Worm (Caenorhabditis elegans) whole organism, mixed stage, embryonic: ENCODE measurements around the gene B0416.10.

Experiments used
- M03D4.4 ChIP-seq: sonication (generic microtip); optimal IDR thresholded peaks from 2 replicates; lab custom pipeline; 2017; ENCODE audit warnings: mild to moderate bottlenecking, missing genetic modification characterization, missing compliant biosample characterization
- bed-3 ChIP-seq: fragments of 200-800 bp; sonication (Bioruptor generic); optimal IDR thresholded peaks from 3 replicates; lab custom pipeline; 2018; ENCODE audit warnings: mild to moderate bottlenecking, missing genetic modification characterization, moderate library complexity, missing compliant biosample characterization
- ceh-39 ChIP-seq: fragments of 150-350 bp; optimal IDR thresholded peaks from 2 replicates; lab custom pipeline; 2014; ENCODE audit warnings: missing biosample characterization, missing genetic modification characterization
- ceh-43 ChIP-seq: fragments of 200-800 bp; sonication (Bioruptor generic); optimal IDR thresholded peaks from 2 replicates; lab custom pipeline; 2018; ENCODE audit warnings: mild to moderate bottlenecking, missing genetic modification characterization, moderate library complexity, missing compliant biosample characterization
- ceh-83 ChIP-seq: fragments of 200-800 bp; sonication (Bioruptor generic); optimal IDR thresholded peaks from 2 replicates; lab custom pipeline; 2018; ENCODE audit warnings: mild to moderate bottlenecking, missing genetic modification characterization, missing compliant biosample characterization
- ces-1 ChIP-seq: fragments of 150-350 bp; optimal IDR thresholded peaks from 2 replicates; lab custom pipeline; 2014; ENCODE audit warnings: missing biosample characterization, missing genetic modification reagents, missing genetic modification characterization
- cnd-1 ChIP-seq: fragments of 200-800 bp; sonication (Bioruptor generic); optimal IDR thresholded peaks from 2 replicates; lab custom pipeline; 2018; ENCODE audit warnings: mild to moderate bottlenecking, missing genetic modification characterization, missing compliant biosample characterization
- drap-1 ChIP-seq: fragments of 200-800 bp; sonication (Bioruptor generic); optimal IDR thresholded peaks from 3 replicates; lab custom pipeline; 2018; ENCODE audit warnings: mild to moderate bottlenecking, missing genetic modification characterization, missing compliant biosample characterization
- elt-1 ChIP-seq: sonication (generic microtip); optimal IDR thresholded peaks from 2 replicates; lab custom pipeline; 2017; ENCODE audit warnings: missing genetic modification characterization, mild to moderate bottlenecking, missing compliant biosample characterization, antibody characterized with exemption, moderate library complexity, borderline replicate concordance; ENCODE audit not compliant: insufficient read depth
- elt-3 ChIP-seq: fragments of 150-350 bp; optimal IDR thresholded peaks from 2 replicates; lab custom pipeline; 2014; ENCODE audit warnings: missing biosample characterization, missing genetic modification characterization
- flh-1 ChIP-seq: fragments of 200-800 bp; sonication (Bioruptor generic); optimal IDR thresholded peaks from 2 replicates; lab custom pipeline; 2018; ENCODE audit warnings: mild to moderate bottlenecking, missing genetic modification characterization, moderate library complexity, missing compliant biosample characterization
- ham-2 ChIP-seq: fragments of 200-800 bp; sonication (Bioruptor generic); optimal IDR thresholded peaks from 2 replicates; lab custom pipeline; 2018; ENCODE audit warnings: mild to moderate bottlenecking, missing genetic modification characterization, missing compliant biosample characterization
- hlh-1 ChIP-seq: fragments of 150-350 bp; optimal IDR thresholded peaks from 2 replicates; lab custom pipeline; 2014; ENCODE audit warnings: missing biosample characterization, missing genetic modification reagents, missing genetic modification characterization
- lin-13 ChIP-seq: fragments of 150-350 bp; optimal IDR thresholded peaks from 2 replicates; lab custom pipeline; 2014; ENCODE audit warnings: missing biosample characterization, missing genetic modification characterization
- lin-32 ChIP-seq: fragments of 200-800 bp; sonication (Bioruptor generic); optimal IDR thresholded peaks from 2 replicates; lab custom pipeline; 2018; ENCODE audit warnings: mild to moderate bottlenecking, missing genetic modification characterization, missing compliant biosample characterization
- lsy-2 ChIP-seq: fragments of 150-350 bp; optimal IDR thresholded peaks from 2 replicates; lab custom pipeline; 2014; ENCODE audit warnings: missing biosample characterization, missing genetic modification characterization
- mab-5 ChIP-seq: fragments of 150-350 bp; optimal IDR thresholded peaks from 2 replicates; lab custom pipeline; 2014; ENCODE audit warnings: missing biosample characterization, missing genetic modification characterization
- mep-1 ChIP-seq: fragments of 150-350 bp; optimal IDR thresholded peaks from 2 replicates; lab custom pipeline; 2017; ENCODE audit warnings: missing biosample characterization, missing genetic modification reagents, missing genetic modification characterization, inconsistent platforms
- mls-2 ChIP-seq: sonication (generic microtip); optimal IDR thresholded peaks from 2 replicates; lab custom pipeline; 2016; ENCODE audit warnings: mild to moderate bottlenecking, missing genetic modification characterization, moderate library complexity, missing compliant biosample characterization
- nhr-12 ChIP-seq: fragments of 150-350 bp; optimal IDR thresholded peaks from 2 replicates; lab custom pipeline; 2014; ENCODE audit warnings: missing biosample characterization, missing genetic modification characterization
- nhr-2 ChIP-seq: fragments of 150-350 bp; optimal IDR thresholded peaks from 2 replicates; lab custom pipeline; 2014; ENCODE audit warnings: missing biosample characterization, missing genetic modification characterization
- nhr-237 ChIP-seq: fragments of 150-350 bp; optimal IDR thresholded peaks from 2 replicates; lab custom pipeline; 2014; ENCODE audit warnings: missing biosample characterization, missing genetic modification characterization
- nhr-28 ChIP-seq: fragments of 150-350 bp; optimal IDR thresholded peaks from 2 replicates; lab custom pipeline; 2014; ENCODE audit warnings: missing biosample characterization, missing genetic modification characterization
- nhr-76 ChIP-seq: sonication (generic microtip); optimal IDR thresholded peaks from 2 replicates; lab custom pipeline; 2017; ENCODE audit warnings: missing biosample characterization, missing genetic modification characterization
- pha-4 ChIP-seq: fragments of 150-350 bp; optimal IDR thresholded peaks from 2 replicates; lab custom pipeline; 2018; ENCODE audit warnings: missing biosample characterization, missing genetic modification reagents, missing genetic modification characterization
- sem-2 ChIP-seq: fragments of 200-800 bp; sonication (Bioruptor generic); optimal IDR thresholded peaks from 2 replicates; lab custom pipeline; 2018; ENCODE audit warnings: mild to moderate bottlenecking, missing genetic modification characterization, missing compliant biosample characterization
- snpc-4 ChIP-seq: fragments of 150-350 bp; optimal IDR thresholded peaks from 2 replicates; lab custom pipeline; 2014; ENCODE audit warnings: missing biosample characterization, missing genetic modification characterization
- sptf-1 ChIP-seq: sonication (generic microtip); optimal IDR thresholded peaks from 2 replicates; lab custom pipeline; 2017; ENCODE audit warnings: mild to moderate bottlenecking, missing genetic modification characterization, moderate library complexity, missing compliant biosample characterization
- tbx-8 ChIP-seq: fragments of 200-800 bp; sonication (Bioruptor generic); optimal IDR thresholded peaks from 2 replicates; lab custom pipeline; 2018; ENCODE audit warnings: mild to moderate bottlenecking, missing genetic modification characterization, moderate library complexity, missing compliant biosample characterization
- unc-120 ChIP-seq: sonication (generic microtip); optimal IDR thresholded peaks from 2 replicates; lab custom pipeline; 2017; ENCODE audit warnings: missing genetic modification characterization, missing compliant biosample characterization; ENCODE audit not compliant: poor library complexity, severe bottlenecking
- unc-39 ChIP-seq: fragments of 150-350 bp; optimal IDR thresholded peaks from 2 replicates; lab custom pipeline; 2014; ENCODE audit warnings: missing biosample characterization, missing genetic modification characterization
- zip-8 ChIP-seq: fragments of 150-350 bp; optimal IDR thresholded peaks from 2 replicates; lab custom pipeline; 2014; ENCODE audit warnings: missing biosample characterization, missing genetic modification characterization
- ztf-11 ChIP-seq: fragments of 150-350 bp; optimal IDR thresholded peaks from 2 replicates; lab custom pipeline; 2014; ENCODE audit warnings: missing biosample characterization, missing genetic modification characterization

The B0416.10 gene

DNA sequence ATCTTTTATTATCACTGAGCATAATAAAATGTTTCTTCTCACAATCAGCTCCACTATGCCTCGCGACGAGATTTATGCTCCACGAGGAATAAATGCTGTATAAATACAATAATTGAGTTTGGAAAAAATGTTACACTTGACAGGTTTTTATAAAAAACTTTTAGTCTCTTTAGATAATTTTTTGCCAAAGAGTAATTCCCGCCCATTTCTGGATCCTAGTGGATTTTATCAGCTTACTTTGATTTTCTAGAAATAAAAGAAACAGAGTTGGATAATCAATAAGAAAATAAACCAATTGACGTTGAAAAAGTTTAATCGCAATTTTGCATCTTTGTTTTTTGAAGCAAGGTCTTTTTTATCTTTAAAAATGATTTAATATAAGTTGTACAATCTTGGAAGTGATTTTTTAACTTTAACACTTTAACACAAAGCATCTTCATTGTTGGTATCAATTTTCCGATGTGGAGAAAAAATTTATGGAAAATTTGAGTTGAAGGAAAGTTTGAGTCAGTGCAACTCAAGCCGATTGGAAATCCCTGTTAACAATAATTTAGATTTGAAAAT is 12.8 kb downstream of the B0416.10 start:
- TF ChIP-seq unc-39 (tag; lab: Kevin White, UChicago) = no peak
- no peak for TF ChIP-seq M03D4.4 (tag; lab: Kevin White, UChicago)
- TF ChIP-seq ces-1 (GFP tag; lab: Kevin White, UChicago) = no peak
- TF ChIP-seq nhr-12 (tag; lab: Kevin White, UChicago) = no peak
- no peak for TF ChIP-seq elt-3 (tag; lab: Kevin White, UChicago)
- TF ChIP-seq unc-120 = no peak
- no peak for TF ChIP-seq ham-2 (GFP tag; lab: Kevin White, UChicago)
- TF ChIP-seq mep-1 (tag; lab: Kevin White, UChicago) = no peak
- TF ChIP-seq ceh-43 = no peak
- no peak for TF ChIP-seq tbx-8 (GFP tag; lab: Kevin White, UChicago)
- no peak for TF ChIP-seq sem-2 (GFP tag; lab: Kevin White, UChicago)
- TF ChIP-seq lin-13 (tag; lab: Kevin White, UChicago) = no peak
- TF ChIP-seq elt-1 = no peak
- TF ChIP-seq ceh-39 (tag; lab: Kevin White, UChicago) = no peak
- TF ChIP-seq, all 35 proteins: peak for 0

DNA sequence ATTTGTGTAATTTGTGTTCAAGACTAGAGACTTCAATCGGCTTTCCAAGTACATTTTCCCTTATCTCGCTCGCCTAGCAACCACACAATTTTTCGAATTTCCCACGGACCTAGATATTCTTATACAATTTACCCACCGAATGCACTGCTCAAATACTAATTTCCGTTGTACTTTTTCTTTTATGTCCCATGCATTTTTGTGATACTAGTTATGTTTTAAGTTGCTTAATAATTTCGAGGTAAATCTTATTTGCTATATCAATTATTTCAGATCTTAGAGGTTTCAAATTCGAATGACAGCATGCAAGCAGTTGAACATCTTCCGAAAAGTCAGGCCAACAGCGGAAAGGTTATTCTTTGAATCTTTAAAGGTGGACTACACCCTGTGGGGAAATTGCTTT is 14.9 kb downstream of the B0416.10 start, which contains the start of gene F18G5.1:
F18G5.1 (plus strand) TSS at position 301 of the 400 bp plus-strand sequence.
- TF ChIP-seq nhr-2 = no peak
- no peak for TF ChIP-seq nhr-76 (tag; lab: Kevin White, UChicago)
- no peak for TF ChIP-seq nhr-28
- no peak for TF ChIP-seq mls-2
- TF ChIP-seq ces-1 (GFP tag; lab: Kevin White, UChicago) = no peak
- no peak for TF ChIP-seq ceh-83 (GFP tag; lab: Kevin White, UChicago)
- TF ChIP-seq drap-1 (GFP tag; lab: Kevin White, UChicago) = no peak
- TF ChIP-seq pha-4 (tag; lab: Kevin White, UChicago) = no peak
- TF ChIP-seq, all 35 proteins: peak for 0

DNA sequence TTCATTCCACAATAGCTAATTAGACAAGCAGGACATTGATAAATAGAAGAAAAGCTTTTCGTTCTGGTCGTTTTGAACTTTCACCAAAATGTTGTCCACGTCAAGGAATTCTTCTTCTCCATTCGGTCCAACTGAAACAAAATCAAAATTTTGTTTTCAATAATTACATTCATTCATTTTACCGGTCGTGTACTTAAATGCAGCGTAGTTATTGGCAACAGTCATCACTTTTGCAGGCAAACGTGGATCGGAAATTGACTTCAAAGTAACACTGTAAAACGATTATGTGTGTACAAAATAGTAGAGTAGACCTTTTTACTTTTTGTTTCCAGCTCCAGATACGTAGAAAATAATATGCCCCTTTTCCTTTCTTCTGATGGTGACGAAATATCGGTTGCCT is 18.5 kb downstream of the B0416.10 start:
- TF ChIP-seq lsy-2 (tag; lab: Kevin White, UChicago) = no peak
- no peak for TF ChIP-seq ceh-83 (GFP tag; lab: Kevin White, UChicago)
- TF ChIP-seq mab-5 = no peak
- no peak for TF ChIP-seq mep-1 (tag; lab: Kevin White, UChicago)
- no peak for TF ChIP-seq nhr-237 (tag; lab: Kevin White, UChicago)
- no peak for TF ChIP-seq tbx-8 (GFP tag; lab: Kevin White, UChicago)
- TF ChIP-seq mls-2 = no peak
- no peak for TF ChIP-seq lin-13 (tag; lab: Kevin White, UChicago)
- TF ChIP-seq ztf-11 = no peak
- no peak for TF ChIP-seq ces-1 (GFP tag; lab: Kevin White, UChicago)
- TF ChIP-seq hlh-1 (tag; lab: Kevin White, UChicago) = no peak
- no peak for TF ChIP-seq unc-39 (tag; lab: Kevin White, UChicago)
- TF ChIP-seq sptf-1 = no peak
- TF ChIP-seq cnd-1 (tag; lab: Kevin White, UChicago) = no peak

DNA sequence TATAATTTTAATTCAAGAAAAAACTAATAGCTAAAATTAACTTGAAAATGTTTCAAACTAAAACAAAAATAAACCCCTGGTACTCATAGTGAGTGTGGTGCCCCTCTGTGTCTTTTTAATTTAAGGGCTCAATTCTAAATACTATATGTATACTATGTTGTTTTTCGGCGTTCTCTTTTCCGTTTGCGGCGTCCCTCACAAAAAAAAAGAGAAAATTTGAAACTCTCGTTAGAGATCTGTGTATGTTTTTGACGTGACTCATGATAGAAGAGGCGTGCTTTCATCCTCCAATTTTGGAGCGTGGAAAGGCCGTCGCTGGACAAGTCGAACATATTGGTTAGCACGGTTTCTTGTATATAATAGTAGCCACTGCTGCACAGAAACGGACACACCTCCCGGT is 23.0 kb downstream of the B0416.10 start, which contains the start of gene pes-8:
pes-8 (plus strand) TSS at position 301 of the 400 bp plus-strand sequence.
- TF ChIP-seq nhr-237 (tag; lab: Kevin White, UChicago) (no peak), elt-3 (tag; lab: Kevin White, UChicago) (no peak), zip-8 (tag; lab: Kevin White, UChicago) (no peak), mls-2 (no peak), sem-2 (GFP tag; lab: Kevin White, UChicago) (no peak), drap-1 (GFP tag; lab: Kevin White, UChicago) (no peak), lin-13 (tag; lab: Kevin White, UChicago) (no peak), bed-3 (GFP tag; lab: Kevin White, UChicago) (no peak), mab-5 (no peak), nhr-28 (no peak)

DNA sequence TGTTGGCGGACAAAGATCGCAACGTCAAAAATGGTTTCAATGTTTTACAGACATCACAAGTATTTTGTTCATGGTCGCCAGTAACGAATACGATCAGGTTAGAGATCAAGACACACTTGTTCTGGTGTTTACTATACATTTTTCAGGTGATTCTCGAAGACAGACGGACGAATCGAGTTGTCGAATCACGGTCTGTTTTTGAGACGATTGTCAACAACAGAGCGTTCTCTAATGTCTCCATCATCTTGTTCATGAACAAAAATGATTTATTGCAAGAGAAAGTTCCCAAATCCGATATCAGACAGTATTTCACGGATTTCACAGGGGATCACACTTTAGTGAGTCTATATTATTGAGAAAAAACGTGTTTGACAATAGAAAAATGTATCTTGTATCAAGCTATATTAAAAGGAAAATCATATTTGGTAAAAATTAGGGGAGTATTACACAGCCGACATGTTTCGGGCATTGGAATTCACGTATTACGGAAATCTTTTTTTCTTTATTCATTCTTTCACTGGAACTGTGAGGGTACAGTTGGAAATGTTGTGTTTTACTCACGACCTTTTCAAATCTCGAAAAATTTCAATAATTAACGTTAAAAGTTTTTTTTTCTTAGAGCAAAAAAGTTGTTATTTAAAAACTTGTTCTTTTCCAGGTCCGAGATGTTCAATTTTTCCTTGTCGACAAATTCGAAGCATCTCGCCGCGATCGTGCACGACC is 26.2 kb downstream of the B0416.10 start:
- TF ChIP-seq ceh-39 (tag; lab: Kevin White, UChicago) (no peak), nhr-28 (no peak), zip-8 (tag; lab: Kevin White, UChicago) (no peak), ztf-11 (no peak), sptf-1 (no peak), nhr-76 (tag; lab: Kevin White, UChicago) (no peak), lin-32 (GFP tag; lab: Kevin White, UChicago) (no peak), sem-2 (GFP tag; lab: Kevin White, UChicago) (no peak), snpc-4 (tag; lab: Kevin White, UChicago) (no peak), M03D4.4 (tag; lab: Kevin White, UChicago) (no peak), ces-1 (GFP tag; lab: Kevin White, UChicago) (no peak), mab-5 (no peak), lin-13 (tag; lab: Kevin White, UChicago) (no peak), pha-4 (tag; lab: Kevin White, UChicago) (no peak), unc-120 (no peak), ceh-43 (no peak), nhr-237 (tag; lab: Kevin White, UChicago) (no peak), flh-1 (GFP tag; lab: Kevin White, UChicago) (no peak), elt-3 (tag; lab: Kevin White, UChicago) (no peak), hlh-1 (tag; lab: Kevin White, UChicago) (no peak)
